Fruit fly (Drosophila melanogaster) whole organism, adult: ENCODE measurements around the gene olf413.

Source experiments
- CG12768 ChIP-seq: fragments of 200-800 bp; sonication (Bioruptor generic); optimal IDR thresholded peaks from 2 replicates; lab custom pipeline; 2017; ENCODE audit warnings: missing biosample characterization, missing genetic modification characterization, mild to moderate bottlenecking, moderate library complexity, missing genetic modification reagents
- CG14711 ChIP-seq: fragments of 200-800 bp; sonication (Bioruptor generic); optimal IDR thresholded peaks from 2 replicates; lab custom pipeline; 2018; ENCODE audit warnings: missing biosample characterization, mild to moderate bottlenecking, missing genetic modification characterization, moderate library complexity
- CG7101 ChIP-seq: fragments of 200-800 bp; sonication (Bioruptor generic); optimal IDR thresholded peaks from 2 replicates; lab custom pipeline; 2018; ENCODE audit warnings: missing biosample characterization, mild to moderate bottlenecking, missing genetic modification characterization, moderate library complexity
- Clk ChIP-seq: fragments of 200-800 bp; sonication (Bioruptor generic); optimal IDR thresholded peaks from 2 replicates; lab custom pipeline; 2017; ENCODE audit warnings: missing biosample characterization, missing genetic modification characterization
- Crg-1 ChIP-seq: fragments of 200-800 bp; sonication (Bioruptor generic); optimal IDR thresholded peaks from 2 replicates; lab custom pipeline; 2016; ENCODE audit warnings: missing biosample characterization, missing genetic modification characterization
- Hr96 ChIP-seq: fragments of 200-800 bp; sonication (Bioruptor generic); optimal IDR thresholded peaks from 2 replicates; lab custom pipeline; 2016; ENCODE audit warnings: missing biosample characterization, missing genetic modification characterization
- Mnt ChIP-seq: fragments of 200-800 bp; sonication (Bioruptor generic); optimal IDR thresholded peaks from 2 replicates; lab custom pipeline; 2016; ENCODE audit warnings: missing biosample characterization, mild to moderate bottlenecking, missing genetic modification characterization
- pad ChIP-seq: fragments of 200-800 bp; sonication (Bioruptor generic); optimal IDR thresholded peaks from 3 replicates; lab custom pipeline; 2017; ENCODE audit warnings: missing biosample characterization, missing genetic modification characterization, mild to moderate bottlenecking, moderate library complexity, missing genetic modification reagents
- tj ChIP-seq: fragments of 200-800 bp; sonication (Bioruptor generic); optimal IDR thresholded peaks from 3 replicates; lab custom pipeline; 2017; ENCODE audit warnings: missing biosample characterization, mild to moderate bottlenecking, missing genetic modification characterization, moderate library complexity

- TF ChIP-seq Mnt (no peak), Hr96 (GFP tag; lab: Kevin White, UChicago) (no peak), pad (GFP tag; lab: Kevin White, UChicago) (no peak), Crg-1 (GFP tag; lab: Kevin White, UChicago) (no peak), CG12768 (no peak), CG14711 (tag; lab: Kevin White, UChicago) (no peak), CG7101 (tag; lab: Kevin White, UChicago) (no peak), tj (GFP tag; lab: Kevin White, UChicago) (no peak), Clk (no peak)
Observed at dm6 chr3L:22146824-22147604, 11.1 kb downstream of the olf413 start.
